Worm (Caenorhabditis elegans) whole organism, L3 larva: ENCODE measurements around the gene nhr-288.

ENCODE experiments used
- R02D3.7 ChIP-seq: fragments of 150-350 bp; optimal IDR thresholded peaks from 2 replicates; lab custom pipeline; 2014; ENCODE audit warnings: missing biosample characterization, missing genetic modification characterization
- aly-2 ChIP-seq: fragments of 150-350 bp; optimal IDR thresholded peaks from 2 replicates; lab custom pipeline; 2014; ENCODE audit warnings: missing biosample characterization, missing genetic modification characterization
- ama-1 ChIP-seq: fragments of 150-350 bp; optimal IDR thresholded peaks from 2 replicates; lab custom pipeline; 2018
- ceh-16 ChIP-seq: sonication (generic microtip); optimal IDR thresholded peaks from 2 replicates; lab custom pipeline; 2017; ENCODE audit warnings: missing biosample characterization, missing genetic modification characterization
- ceh-28 ChIP-seq: fragments of 150-350 bp; optimal IDR thresholded peaks from 2 replicates; lab custom pipeline; 2014; ENCODE audit warnings: missing biosample characterization, missing genetic modification reagents, missing genetic modification characterization
- ceh-82 ChIP-seq: fragments of 150-350 bp; optimal IDR thresholded peaks from 2 replicates; lab custom pipeline; 2014; ENCODE audit warnings: missing biosample characterization, missing genetic modification characterization
- ceh-9 ChIP-seq: sonication (generic microtip); optimal IDR thresholded peaks from 2 replicates; lab custom pipeline; 2018; ENCODE audit warnings: missing biosample characterization, missing genetic modification characterization
- daf-12 ChIP-seq: fragments of 150-350 bp; optimal IDR thresholded peaks from 2 replicates; lab custom pipeline; 2014; ENCODE audit warnings: missing biosample characterization, missing genetic modification reagents, missing genetic modification characterization
- egl-27 ChIP-seq: sonication (generic microtip); optimal IDR thresholded peaks from 4 replicates; lab custom pipeline; 2017; ENCODE audit warnings: missing biosample characterization, missing genetic modification reagents, missing genetic modification characterization
- egl-5 ChIP-seq: fragments of 150-350 bp; optimal IDR thresholded peaks from 2 replicates; lab custom pipeline; 2017; ENCODE audit warnings: missing biosample characterization, missing genetic modification reagents, missing genetic modification characterization, inconsistent platforms
- elt-1 ChIP-seq: fragments of 150-350 bp; optimal IDR thresholded peaks from 2 replicates; lab custom pipeline; 2014; ENCODE audit warnings: missing biosample characterization, missing genetic modification characterization
- elt-2 ChIP-seq: sonication (generic microtip); optimal IDR thresholded peaks from 2 replicates; lab custom pipeline; 2016; ENCODE audit warnings: missing genetic modification reagents, mild to moderate bottlenecking, missing genetic modification characterization, missing compliant biosample characterization
- fkh-10 ChIP-seq: sonication (generic microtip); optimal IDR thresholded peaks from 2 replicates; lab custom pipeline; 2017; ENCODE audit warnings: missing biosample characterization, missing genetic modification reagents, missing genetic modification characterization
- fos-1 ChIP-seq: fragments of 150-350 bp; optimal IDR thresholded peaks from 2 replicates; lab custom pipeline; 2014; ENCODE audit warnings: missing biosample characterization, missing genetic modification characterization
- hmg-11 ChIP-seq: sonication (generic microtip); optimal IDR thresholded peaks from 2 replicates; lab custom pipeline; 2016; ENCODE audit warnings: missing genetic modification characterization, missing compliant biosample characterization
- lin-15B ChIP-seq: fragments of 150-350 bp; optimal IDR thresholded peaks from 2 replicates; lab custom pipeline; 2014; ENCODE audit warnings: missing biosample characterization, missing genetic modification characterization
- lin-39 ChIP-seq: fragments of 150-350 bp; optimal IDR thresholded peaks from 2 replicates; lab custom pipeline; 2018; ENCODE audit warnings: missing biosample characterization, missing genetic modification reagents, missing genetic modification characterization
- lsy-12 ChIP-seq: sonication (generic microtip); optimal IDR thresholded peaks from 2 replicates; lab custom pipeline; 2016; ENCODE audit warnings: mild to moderate bottlenecking, missing genetic modification characterization, missing compliant biosample characterization
- mdl-1 ChIP-seq: fragments of 150-350 bp; optimal IDR thresholded peaks from 2 replicates; lab custom pipeline; 2014; ENCODE audit warnings: missing biosample characterization, missing genetic modification characterization
- mml-1 ChIP-seq: fragments of 150-350 bp; sonication (generic microtip); optimal IDR thresholded peaks from 3 replicates; lab custom pipeline; 2014; ENCODE audit warnings: missing biosample characterization, missing genetic modification characterization
- nfya-1 ChIP-seq: sonication (generic microtip); optimal IDR thresholded peaks from 2 replicates; lab custom pipeline; 2017; ENCODE audit warnings: missing genetic modification characterization, mild to moderate bottlenecking, missing compliant biosample characterization, antibody characterized with exemption, moderate library complexity; ENCODE audit not compliant: insufficient read depth
- nhr-23 ChIP-seq: fragments of 150-350 bp; optimal IDR thresholded peaks from 2 replicates; lab custom pipeline; 2014; ENCODE audit warnings: missing biosample characterization, missing genetic modification reagents, missing genetic modification characterization
- nhr-237 ChIP-seq: fragments of 150-350 bp; optimal IDR thresholded peaks from 2 replicates; lab custom pipeline; 2014; ENCODE audit warnings: missing biosample characterization, missing genetic modification characterization
- nhr-28 ChIP-seq: fragments of 150-350 bp; optimal IDR thresholded peaks from 2 replicates; lab custom pipeline; 2014; ENCODE audit warnings: missing biosample characterization, missing genetic modification characterization
- nhr-67 ChIP-seq: fragments of 150-350 bp; optimal IDR thresholded peaks from 2 replicates; lab custom pipeline; 2014; ENCODE audit warnings: missing biosample characterization, missing genetic modification characterization
- nhr-77 ChIP-seq: fragments of 150-350 bp; optimal IDR thresholded peaks from 2 replicates; lab custom pipeline; 2014; ENCODE audit warnings: missing biosample characterization, missing genetic modification characterization
- pqm-1 ChIP-seq: fragments of 150-350 bp; optimal IDR thresholded peaks from 2 replicates; lab custom pipeline; 2017; ENCODE audit warnings: missing biosample characterization, missing genetic modification characterization, inconsistent platforms
- sea-2 ChIP-seq: fragments of 150-350 bp; sonication (generic microtip); optimal IDR thresholded peaks from 4 replicates; lab custom pipeline; 2014; ENCODE audit warnings: missing biosample characterization, missing genetic modification reagents, missing genetic modification characterization
- snpc-4 ChIP-seq: fragments of 150-350 bp; optimal IDR thresholded peaks from 2 replicates; lab custom pipeline; 2014; ENCODE audit warnings: missing biosample characterization, missing genetic modification characterization
- tbx-2 ChIP-seq: sonication (generic microtip); optimal IDR thresholded peaks from 2 replicates; lab custom pipeline; 2016; ENCODE audit warnings: mild to moderate bottlenecking, missing genetic modification characterization, missing compliant biosample characterization
- unc-39 ChIP-seq: sonication (generic microtip); optimal IDR thresholded peaks from 4 replicates; lab custom pipeline; 2017; ENCODE audit warnings: missing biosample characterization, missing genetic modification characterization
- unc-62 ChIP-seq: fragments of 150-350 bp; sonication (generic microtip); optimal IDR thresholded peaks from 4 replicates; lab custom pipeline; 2014; ENCODE audit warnings: missing biosample characterization, missing genetic modification reagents, missing genetic modification characterization
- zag-1 ChIP-seq: fragments of 150-350 bp; optimal IDR thresholded peaks from 2 replicates; lab custom pipeline; 2014; ENCODE audit warnings: missing biosample characterization, missing genetic modification characterization
- ztf-11 ChIP-seq: fragments of 150-350 bp; optimal IDR thresholded peaks from 2 replicates; lab custom pipeline; 2014; ENCODE audit warnings: missing biosample characterization, missing genetic modification characterization
- ztf-4 ChIP-seq: fragments of 150-350 bp; optimal IDR thresholded peaks from 2 replicates; lab custom pipeline; 2014; ENCODE audit warnings: missing biosample characterization, missing genetic modification characterization

Gene nhr-288

ce11 chrV:18402743-18403142, 20.3 kb upstream of the nhr-288 start:
- TF ChIP-seq unc-62: no peak
- no peak for TF ChIP-seq ztf-11 (tag; lab: Kevin White, UChicago)
- TF ChIP-seq ceh-82: no peak
- no peak for TF ChIP-seq lin-39 (tag; lab: Kevin White, UChicago)
- no peak for TF ChIP-seq fkh-10 (GFP tag; lab: Kevin White, UChicago)
- no peak for TF ChIP-seq ceh-9 (tag; lab: Kevin White, UChicago)
- no peak for TF ChIP-seq mml-1
- no peak for TF ChIP-seq elt-2
- TF ChIP-seq ama-1 (lab: Kevin White, UChicago): no peak
- no peak for TF ChIP-seq zag-1 (tag; lab: Kevin White, UChicago)
- no peak for TF ChIP-seq nhr-28
- no peak for TF ChIP-seq ceh-28 (tag; lab: Kevin White, UChicago)

ce11 chrV:18397814-18398213, 15.3 kb upstream of the nhr-288 start, which contains the start of gene Y51A2B.16:
Gene Y51A2B.16, minus strand, starts transcription at chrV:18397914.
- no peak for TF ChIP-seq nhr-23 (tag; lab: Kevin White, UChicago)
- no peak for TF ChIP-seq ceh-28 (tag; lab: Kevin White, UChicago)
- TF ChIP-seq fos-1 (tag; lab: Kevin White, UChicago): no peak
- no peak for TF ChIP-seq zag-1 (tag; lab: Kevin White, UChicago)
- no peak for TF ChIP-seq lin-15B (tag; lab: Kevin White, UChicago)
- TF ChIP-seq daf-12 (tag; lab: Kevin White, UChicago): no peak
- TF ChIP-seq tbx-2 (tag; lab: Kevin White, UChicago): no peak
- TF ChIP-seq egl-5 (tag; lab: Kevin White, UChicago): no peak
- TF ChIP-seq nfya-1: no peak
- no peak for TF ChIP-seq hmg-11 (tag; lab: Kevin White, UChicago)
- no peak for TF ChIP-seq nhr-237 (tag; lab: Kevin White, UChicago)
- TF ChIP-seq, all 47 proteins: peak for 0

ce11 chrV:18395649-18396048, 13.2 kb upstream of the nhr-288 start, which contains the start of gene Y51A2B.9:
Gene Y51A2B.9, minus strand, starts transcription at chrV:18395749.
- TF ChIP-seq mdl-1 (tag; lab: Kevin White, UChicago): no peak
- TF ChIP-seq ceh-82: no peak
- no peak for TF ChIP-seq elt-2
- TF ChIP-seq sea-2 (GFP tag; lab: Kevin White, UChicago): no peak
- no peak for TF ChIP-seq ceh-9 (tag; lab: Kevin White, UChicago)
- TF ChIP-seq R02D3.7: no peak
- TF ChIP-seq nhr-67 (tag; lab: Kevin White, UChicago): no peak
- no peak for TF ChIP-seq snpc-4 (tag; lab: Kevin White, UChicago)
- TF ChIP-seq daf-12 (tag; lab: Kevin White, UChicago): no peak

- TF ChIP-seq unc-39: no peak
- TF ChIP-seq hmg-11 (tag; lab: Kevin White, UChicago): no peak
- TF ChIP-seq nhr-67 (tag; lab: Kevin White, UChicago): no peak
Observed at ce11 chrV:18394203-18394602, 11.7 kb upstream of the nhr-288 start, which contains the start of gene Y51A2B.6. Gene Y51A2B.6, minus strand, starts transcription at chrV:18394303.

ce11 chrV:18389046-18389445, 6.6 kb upstream of the nhr-288 start, which contains the start of the genes Y51A2B.4 and Y51A2B.5:
Gene Y51A2B.4, minus strand, starts transcription at chrV:18389146.
Gene Y51A2B.5, plus strand, starts transcription at chrV:18389277.
- TF ChIP-seq egl-27: no peak
- TF ChIP-seq daf-12 (tag; lab: Kevin White, UChicago): no peak
- no peak for TF ChIP-seq lsy-12 (tag; lab: Kevin White, UChicago)
- no peak for TF ChIP-seq pqm-1 (tag; lab: Kevin White, UChicago)

- TF ChIP-seq nhr-237 (tag; lab: Kevin White, UChicago): no peak
- TF ChIP-seq R02D3.7: no peak
- no peak for TF ChIP-seq egl-5 (tag; lab: Kevin White, UChicago)
- no peak for TF ChIP-seq mdl-1 (tag; lab: Kevin White, UChicago)
- TF ChIP-seq ztf-11 (tag; lab: Kevin White, UChicago): no peak
- no peak for TF ChIP-seq nhr-77
- no peak for TF ChIP-seq ceh-9 (tag; lab: Kevin White, UChicago)
- TF ChIP-seq aly-2: no peak
- no peak for TF ChIP-seq elt-1 (tag; lab: Kevin White, UChicago)
- no peak for TF ChIP-seq ztf-4 (tag; lab: Kevin White, UChicago)
- TF ChIP-seq ceh-16 (tag; lab: Kevin White, UChicago): no peak
- TF ChIP-seq sea-2 (GFP tag; lab: Kevin White, UChicago): no peak
- no peak for TF ChIP-seq elt-2
- no peak for TF ChIP-seq tbx-2 (tag; lab: Kevin White, UChicago)
Observed at ce11 chrV:18378819-18379218, 3.7 kb downstream of the nhr-288 start, which contains the start of gene Y51A2B.8. Gene Y51A2B.8, plus strand, starts transcription at chrV:18379119.
